Worm (Caenorhabditis elegans) whole organism, early embryonic: ENCODE results near the gene ints-11.

Source experiments
- ceh-36 ChIP-seq: sonication (generic microtip); optimal IDR thresholded peaks from 2 replicates; lab custom pipeline; 2016; ENCODE audit warnings: missing genetic modification characterization, inconsistent platforms, missing compliant biosample characterization
- ets-7 ChIP-seq: sonication (generic microtip); optimal IDR thresholded peaks from 2 replicates; lab custom pipeline; 2016; ENCODE audit warnings: missing genotype, missing genetic modification characterization, missing compliant biosample characterization
- flt-1 ChIP-seq: fragments of 200-800 bp; sonication (Bioruptor generic); IDR thresholded peaks from 2 replicates; pipeline ENCODE4 v1.3.6; 2022; ENCODE audit warnings: missing genetic modification characterization, missing compliant biosample characterization
- sea-1 ChIP-seq: fragments of 200-800 bp; sonication (Bioruptor generic); conservative IDR thresholded peaks from 2 replicates; pipeline ENCODE4 v1.3.6; 2022; ENCODE audit warnings: missing genetic modification characterization, missing compliant biosample characterization

ce11 chrII:8185016-8185493, 41.8 kb upstream of the ints-11 start, which contains the start of the genes mig-5 and cct-1:
- TF ChIP-seq ets-7 (tag; lab: Kevin White, UChicago), result no peak
- TF ChIP-seq ceh-36 (tag; lab: Kevin White, UChicago), result no peak
- TF ChIP-seq sea-1 (GFP tag; lab: Robert Waterston, UW), result no peak
- TF ChIP-seq flt-1 (GFP tag; lab: Robert Waterston, UW), result peak; percentile 48; the same call in 1 of the 2 replicates
